Worm (Caenorhabditis elegans): ENCODE measurements around the gene chil-2.

- TF ChIP-seq zag-1 (tag; optimal IDR thresholded peaks at IDR 0.05), result no peak
- TF ChIP-seq nhr-28 (tag; optimal IDR thresholded peaks at IDR 0.05), result no peak
- TF ChIP-seq fkh-10 (GFP tag; optimal IDR thresholded peaks at IDR 0.05), result no peak
Observed at ce11 chrII:9840313-9840712, 34.1 kb downstream of the chil-2 start, which contains the start of gene ZK938.11.

Data from whole organism, L3 larva.